Worm (Caenorhabditis elegans) whole organism, midembryonic: ENCODE results near the gene C53A5.9.

Experiments used
- cog-1 ChIP-seq: sonication (generic microtip); optimal IDR thresholded peaks from 2 replicates; lab custom pipeline; 2016; ENCODE audit warnings: missing genetic modification characterization, missing compliant biosample characterization
- flt-1 ChIP-seq: fragments of 200-800 bp; sonication (Bioruptor generic); IDR thresholded peaks from 2 replicates; pipeline ENCODE4 v1.3.6; 2022; ENCODE audit warnings: missing genetic modification characterization, missing compliant biosample characterization
- klf-2 ChIP-seq: fragments of 200-800 bp; sonication (Bioruptor generic); conservative IDR thresholded peaks from 2 replicates; pipeline ENCODE4 v1.3.6; 2022; ENCODE audit warnings: missing genetic modification reagents, missing genetic modification characterization, missing compliant biosample characterization
- med-1 ChIP-seq: sonication (generic microtip); optimal IDR thresholded peaks from 2 replicates; lab custom pipeline; 2017; ENCODE audit warnings: missing genetic modification characterization, mild to moderate bottlenecking, missing compliant biosample characterization, antibody characterized with exemption, missing genetic modification reagents; ENCODE audit not compliant: insufficient read depth
- tab-1 ChIP-seq: fragments of 200-800 bp; sonication (Bioruptor generic); IDR thresholded peaks from 2 replicates; pipeline ENCODE4 v1.3.6; 2022; ENCODE audit warnings: missing genetic modification characterization, missing compliant biosample characterization
- ztf-23 ChIP-seq: fragments of 200-800 bp; sonication (Bioruptor generic); IDR thresholded peaks from 2 replicates; pipeline ENCODE4 v1.3.6; 2022; ENCODE audit warnings: missing genetic modification reagents, missing genetic modification characterization, missing compliant biosample characterization
- ztf-29 ChIP-seq: fragments of 200-800 bp; sonication (Bioruptor generic); IDR thresholded peaks from 2 replicates; pipeline ENCODE4 v1.3.6; 2022; ENCODE audit warnings: missing genetic modification reagents, missing genetic modification characterization, missing compliant biosample characterization

DNA sequence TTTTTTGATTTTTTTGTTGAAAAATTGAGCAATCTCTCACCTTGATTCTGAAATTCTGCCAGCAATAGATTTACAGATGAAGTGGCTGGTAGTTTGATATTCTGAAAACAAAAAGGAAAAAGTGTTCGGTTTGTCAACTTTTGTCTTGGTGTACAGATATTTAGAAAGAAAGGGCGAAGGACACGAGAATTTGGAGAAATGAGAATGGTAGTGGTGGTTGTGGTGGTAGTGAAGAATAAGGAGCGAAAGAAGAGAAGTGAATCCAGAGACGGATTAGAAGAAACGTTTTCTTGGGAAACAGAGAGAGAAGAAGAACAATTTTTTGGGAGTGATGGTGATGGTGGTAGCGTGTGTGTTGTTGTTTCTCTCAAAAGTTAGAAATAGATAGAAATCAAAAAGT, 21.0 kb upstream of the C53A5.9 start, which contains the start of gene gar-3:
- TF ChIP-seq cog-1 (tag; lab: Kevin White, UChicago) (no peak), flt-1 (GFP tag; lab: Robert Waterston, UW) (no peak), klf-2 (no peak), tab-1 (GFP tag; lab: Robert Waterston, UW) (no peak), ztf-29 (GFP tag; lab: Robert Waterston, UW) (no peak), med-1 (no peak), ztf-23 (no peak)
